Worm (Caenorhabditis elegans) whole organism, L3 larva: ENCODE data around the gene exos-9.

ENCODE experiments used
- R02D3.7 ChIP-seq: fragments of 150-350 bp; optimal IDR thresholded peaks from 2 replicates; lab custom pipeline; 2014; ENCODE audit warnings: missing biosample characterization, missing genetic modification characterization
- aly-2 ChIP-seq: fragments of 150-350 bp; optimal IDR thresholded peaks from 2 replicates; lab custom pipeline; 2014; ENCODE audit warnings: missing biosample characterization, missing genetic modification characterization
- ceh-16 ChIP-seq: sonication (generic microtip); optimal IDR thresholded peaks from 2 replicates; lab custom pipeline; 2017; ENCODE audit warnings: missing biosample characterization, missing genetic modification characterization
- ceh-28 ChIP-seq: fragments of 150-350 bp; optimal IDR thresholded peaks from 2 replicates; lab custom pipeline; 2014; ENCODE audit warnings: missing biosample characterization, missing genetic modification reagents, missing genetic modification characterization
- ceh-82 ChIP-seq: fragments of 150-350 bp; optimal IDR thresholded peaks from 2 replicates; lab custom pipeline; 2014; ENCODE audit warnings: missing biosample characterization, missing genetic modification characterization
- ceh-9 ChIP-seq: sonication (generic microtip); optimal IDR thresholded peaks from 2 replicates; lab custom pipeline; 2018; ENCODE audit warnings: missing biosample characterization, missing genetic modification characterization
- daf-12 ChIP-seq: fragments of 150-350 bp; optimal IDR thresholded peaks from 2 replicates; lab custom pipeline; 2014; ENCODE audit warnings: missing biosample characterization, missing genetic modification reagents, missing genetic modification characterization
- egl-5 ChIP-seq: fragments of 150-350 bp; optimal IDR thresholded peaks from 2 replicates; lab custom pipeline; 2017; ENCODE audit warnings: missing biosample characterization, missing genetic modification reagents, missing genetic modification characterization, inconsistent platforms
- elt-1 ChIP-seq: fragments of 150-350 bp; optimal IDR thresholded peaks from 2 replicates; lab custom pipeline; 2014; ENCODE audit warnings: missing biosample characterization, missing genetic modification characterization
- elt-2 ChIP-seq: sonication (generic microtip); optimal IDR thresholded peaks from 2 replicates; lab custom pipeline; 2016; ENCODE audit warnings: missing genetic modification reagents, mild to moderate bottlenecking, missing genetic modification characterization, missing compliant biosample characterization
- eor-1 ChIP-seq, 2 experiments: fragments of 150-350 bp; optimal IDR thresholded peaks; 2 replicates each; lab custom pipeline; 2014 to 2018; ENCODE audit warnings: missing biosample characterization in 2 of 2, missing genetic modification characterization in 2 of 2
- fkh-10 ChIP-seq: sonication (generic microtip); optimal IDR thresholded peaks from 2 replicates; lab custom pipeline; 2017; ENCODE audit warnings: missing biosample characterization, missing genetic modification reagents, missing genetic modification characterization
- fkh-2 ChIP-seq: fragments of 150-350 bp; optimal IDR thresholded peaks from 2 replicates; lab custom pipeline; 2014; ENCODE audit warnings: missing biosample characterization, missing genetic modification reagents, missing genetic modification characterization
- fos-1 ChIP-seq: fragments of 150-350 bp; optimal IDR thresholded peaks from 2 replicates; lab custom pipeline; 2014; ENCODE audit warnings: missing biosample characterization, missing genetic modification characterization
- hmg-11 ChIP-seq: sonication (generic microtip); optimal IDR thresholded peaks from 2 replicates; lab custom pipeline; 2016; ENCODE audit warnings: missing genetic modification characterization, missing compliant biosample characterization
- jun-1 ChIP-seq: fragments of 150-350 bp; optimal IDR thresholded peaks from 2 replicates; lab custom pipeline; 2014; ENCODE audit warnings: missing biosample characterization, missing genetic modification reagents, missing genetic modification characterization
- lin-15B ChIP-seq: fragments of 150-350 bp; optimal IDR thresholded peaks from 2 replicates; lab custom pipeline; 2014; ENCODE audit warnings: missing biosample characterization, missing genetic modification characterization
- lin-39 ChIP-seq: fragments of 150-350 bp; optimal IDR thresholded peaks from 2 replicates; lab custom pipeline; 2018; ENCODE audit warnings: missing biosample characterization, missing genetic modification reagents, missing genetic modification characterization
- lsy-12 ChIP-seq: sonication (generic microtip); optimal IDR thresholded peaks from 2 replicates; lab custom pipeline; 2016; ENCODE audit warnings: mild to moderate bottlenecking, missing genetic modification characterization, missing compliant biosample characterization
- mdl-1 ChIP-seq: fragments of 150-350 bp; optimal IDR thresholded peaks from 2 replicates; lab custom pipeline; 2014; ENCODE audit warnings: missing biosample characterization, missing genetic modification characterization
- mml-1 ChIP-seq: fragments of 150-350 bp; sonication (generic microtip); optimal IDR thresholded peaks from 3 replicates; lab custom pipeline; 2014; ENCODE audit warnings: missing biosample characterization, missing genetic modification characterization
- nfya-1 ChIP-seq: sonication (generic microtip); optimal IDR thresholded peaks from 2 replicates; lab custom pipeline; 2017; ENCODE audit warnings: missing genetic modification characterization, mild to moderate bottlenecking, missing compliant biosample characterization, antibody characterized with exemption, moderate library complexity; ENCODE audit not compliant: insufficient read depth
- nhr-11 ChIP-seq: fragments of 150-350 bp; optimal IDR thresholded peaks from 2 replicates; lab custom pipeline; 2014; ENCODE audit warnings: missing biosample characterization, missing genetic modification characterization
- nhr-12 ChIP-seq: fragments of 150-350 bp; optimal IDR thresholded peaks from 2 replicates; lab custom pipeline; 2014; ENCODE audit warnings: missing biosample characterization, missing genetic modification characterization
- nhr-23 ChIP-seq: fragments of 150-350 bp; optimal IDR thresholded peaks from 2 replicates; lab custom pipeline; 2014; ENCODE audit warnings: missing biosample characterization, missing genetic modification reagents, missing genetic modification characterization
- nhr-28 ChIP-seq: fragments of 150-350 bp; optimal IDR thresholded peaks from 2 replicates; lab custom pipeline; 2014; ENCODE audit warnings: missing biosample characterization, missing genetic modification characterization
- nhr-43 ChIP-seq: sonication (generic microtip); optimal IDR thresholded peaks from 2 replicates; lab custom pipeline; 2016; ENCODE audit warnings: mild to moderate bottlenecking, missing genetic modification characterization, missing compliant biosample characterization; ENCODE audit not compliant: poor library complexity, severe bottlenecking
- nhr-67 ChIP-seq: fragments of 150-350 bp; optimal IDR thresholded peaks from 2 replicates; lab custom pipeline; 2014; ENCODE audit warnings: missing biosample characterization, missing genetic modification characterization
- nhr-77 ChIP-seq: fragments of 150-350 bp; optimal IDR thresholded peaks from 2 replicates; lab custom pipeline; 2014; ENCODE audit warnings: missing biosample characterization, missing genetic modification characterization
- pha-4 ChIP-seq: fragments of 150-350 bp; optimal IDR thresholded peaks from 2 replicates; lab custom pipeline; 2014; ENCODE audit warnings: missing biosample characterization, missing genetic modification reagents, missing genetic modification characterization
- pqm-1 ChIP-seq: fragments of 150-350 bp; optimal IDR thresholded peaks from 2 replicates; lab custom pipeline; 2017; ENCODE audit warnings: missing biosample characterization, missing genetic modification characterization, inconsistent platforms
- sea-2 ChIP-seq: fragments of 150-350 bp; sonication (generic microtip); optimal IDR thresholded peaks from 4 replicates; lab custom pipeline; 2014; ENCODE audit warnings: missing biosample characterization, missing genetic modification reagents, missing genetic modification characterization
- snpc-4 ChIP-seq: fragments of 150-350 bp; optimal IDR thresholded peaks from 2 replicates; lab custom pipeline; 2014; ENCODE audit warnings: missing biosample characterization, missing genetic modification characterization
- unc-39 ChIP-seq: sonication (generic microtip); optimal IDR thresholded peaks from 4 replicates; lab custom pipeline; 2017; ENCODE audit warnings: missing biosample characterization, missing genetic modification characterization
- unc-62 ChIP-seq: fragments of 150-350 bp; sonication (generic microtip); optimal IDR thresholded peaks from 4 replicates; lab custom pipeline; 2014; ENCODE audit warnings: missing biosample characterization, missing genetic modification reagents, missing genetic modification characterization
- zag-1 ChIP-seq: fragments of 150-350 bp; optimal IDR thresholded peaks from 2 replicates; lab custom pipeline; 2014; ENCODE audit warnings: missing biosample characterization, missing genetic modification characterization
- ztf-11 ChIP-seq: fragments of 150-350 bp; optimal IDR thresholded peaks from 2 replicates; lab custom pipeline; 2014; ENCODE audit warnings: missing biosample characterization, missing genetic modification characterization
- ztf-4 ChIP-seq: fragments of 150-350 bp; optimal IDR thresholded peaks from 2 replicates; lab custom pipeline; 2014; ENCODE audit warnings: missing biosample characterization, missing genetic modification characterization

exos-9 gene

DNA sequence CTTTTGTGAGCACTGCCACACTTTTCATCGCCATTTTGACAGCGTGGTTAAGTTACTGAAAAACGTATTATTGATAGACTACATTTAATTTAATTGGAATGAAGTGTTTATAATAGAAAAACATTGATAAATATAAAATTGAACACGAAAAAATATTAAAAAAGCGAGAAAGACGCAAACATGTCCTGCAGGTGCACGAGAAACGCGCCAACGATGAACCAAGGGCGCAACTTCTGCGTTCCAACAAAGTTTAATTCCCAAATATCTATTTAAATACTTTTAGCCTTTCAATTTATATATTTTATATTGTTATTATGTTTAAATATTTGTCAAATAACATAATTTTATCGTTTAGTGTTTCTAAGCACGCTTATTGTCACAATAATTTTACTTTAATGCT lies 36.3 kb upstream of the exos-9 start, which contains the start of gene ndus-8 (continued):
- TF ChIP-seq lin-15B (tag; lab: Kevin White, UChicago) (peak; percentile 64), fkh-2 (tag; lab: Kevin White, UChicago) (no peak), mml-1 (tag; lab: Kevin White, UChicago) (no peak), lin-39 (tag; lab: Kevin White, UChicago) (peak; percentile 24), nhr-11 (tag; lab: Kevin White, UChicago) (no peak), ceh-16 (no peak), fos-1 (tag; lab: Kevin White, UChicago) (no peak), nhr-43 (tag; lab: Kevin White, UChicago) (peak; percentile 44), egl-5 (peak; percentile 5), unc-62 (no peak), daf-12 (tag; lab: Kevin White, UChicago) (no peak), R02D3.7 (tag; lab: Kevin White, UChicago) (no peak), ztf-11 (tag; lab: Kevin White, UChicago) (no peak), nhr-23 (tag; lab: Kevin White, UChicago) (peak; percentile 89), zag-1 (tag; lab: Kevin White, UChicago) (no peak), pqm-1 (no peak), snpc-4 (tag; lab: Kevin White, UChicago) (peak; percentile 90), mdl-1 (tag; lab: Kevin White, UChicago) (no peak)

DNA sequence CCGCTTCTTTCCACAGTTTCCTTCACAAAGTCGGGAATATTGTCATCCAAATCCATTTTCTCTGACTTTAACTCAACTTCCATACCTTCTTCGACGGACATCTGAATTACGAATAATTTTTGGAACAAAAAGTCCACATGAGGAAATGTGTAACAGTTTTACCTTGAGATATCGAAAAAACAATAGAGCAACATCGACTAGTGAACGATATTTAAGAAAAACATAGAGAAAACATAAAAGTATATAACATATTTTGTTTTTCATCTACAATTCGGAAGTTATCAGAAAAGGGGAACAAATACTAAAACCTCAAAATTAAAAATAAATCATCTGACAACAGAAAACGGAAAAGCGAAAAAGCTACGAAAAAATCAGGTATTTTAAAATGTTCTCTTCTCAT lies 34.9 kb upstream of the exos-9 start, which contains the start of gene adr-2:
Gene adr-2, minus strand, starts transcription at position 101 of the 400 bp plus-strand sequence.
- no peak for TF ChIP-seq pha-4 (tag; lab: Kevin White, UChicago)
- TF ChIP-seq ztf-11 (tag; lab: Kevin White, UChicago), result no peak
- no peak for TF ChIP-seq sea-2 (GFP tag; lab: Kevin White, UChicago)
- TF ChIP-seq eor-1 (tag; optimal IDR thresholded peaks at IDR 0.05; lab: Kevin White, UChicago), result no peak
- no peak for TF ChIP-seq elt-1 (tag; lab: Kevin White, UChicago)
- no peak for TF ChIP-seq elt-2 (tag; lab: Kevin White, UChicago)
- TF ChIP-seq lin-15B (tag; lab: Kevin White, UChicago), result no peak
- no peak for TF ChIP-seq nfya-1 (tag; lab: Kevin White, UChicago)
- TF ChIP-seq mml-1 (tag; lab: Kevin White, UChicago), result no peak
- no peak for TF ChIP-seq hmg-11 (tag; lab: Kevin White, UChicago)
- TF ChIP-seq nhr-77, result no peak

ce11 chrIII:7230841-7231240 lies 33.0 kb upstream of the exos-9 start, which contains the start of gene R151.10:
TSS of gene R151.10 (minus strand) at chrIII:7230941.
- TF ChIP-seq ceh-9 (tag; lab: Kevin White, UChicago) (no peak), ztf-11 (tag; lab: Kevin White, UChicago) (no peak), egl-5 (no peak), nhr-12 (tag; lab: Kevin White, UChicago) (no peak), nhr-67 (no peak), aly-2 (no peak)

DNA sequence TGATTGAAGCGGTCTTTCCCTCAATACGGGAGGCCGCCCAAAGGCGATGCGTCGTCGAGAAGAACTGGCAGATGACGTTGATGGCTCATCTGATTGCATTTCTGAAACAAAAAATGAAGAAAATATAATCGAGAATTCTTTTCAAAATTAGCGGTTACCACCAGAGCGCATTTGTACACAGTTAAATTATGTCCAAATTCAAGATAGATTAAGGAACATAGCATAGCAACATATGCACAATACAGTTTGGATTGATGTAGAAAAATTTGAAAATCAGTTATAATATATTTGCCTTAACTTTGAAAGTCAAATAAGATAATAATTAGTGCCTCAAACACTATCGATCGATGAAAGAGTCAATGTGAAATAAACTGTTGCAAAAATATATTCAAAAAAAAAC lies 31.8 kb upstream of the exos-9 start, which contains the start of gene R151.8:
Gene R151.8, minus strand, starts transcription at position 101 of the 400 bp plus-strand sequence.
- TF ChIP-seq nhr-12 (tag; lab: Kevin White, UChicago) (no peak), lsy-12 (tag; lab: Kevin White, UChicago) (no peak), ztf-4 (tag; lab: Kevin White, UChicago) (no peak), unc-62 (no peak), jun-1 (no peak), unc-39 (no peak), daf-12 (tag; lab: Kevin White, UChicago) (no peak), zag-1 (tag; lab: Kevin White, UChicago) (no peak), nhr-28 (tag; lab: Kevin White, UChicago) (no peak)

- TF ChIP-seq ceh-82 (tag; lab: Kevin White, UChicago) (no peak), jun-1 (no peak), fkh-10 (GFP tag; lab: Kevin White, UChicago) (no peak), ceh-28 (no peak), nfya-1 (tag; lab: Kevin White, UChicago) (no peak), nhr-77 (no peak), daf-12 (tag; lab: Kevin White, UChicago) (no peak), egl-5 (no peak)
Measured at ce11 chrIII:7226607-7227006, 28.7 kb upstream of the exos-9 start, which contains the start of gene hsp-75. TSS of gene hsp-75 (minus strand) at chrIII:7226707.
